Worm (Caenorhabditis elegans) whole organism, L2 larva: ENCODE data around the gene F31F4.11.

Experiments used
- ama-1 ChIP-seq: fragments of 150-350 bp; optimal IDR thresholded peaks from 2 replicates; lab custom pipeline; 2018; ENCODE audit warnings: inconsistent platforms
- lin-39 ChIP-seq: fragments of 150-350 bp; optimal IDR thresholded peaks from 2 replicates; lab custom pipeline; 2014; ENCODE audit warnings: missing biosample characterization, missing genetic modification reagents, missing genetic modification characterization
- lsy-2 ChIP-seq, 2 experiments: fragments of 150-350 bp in 1 of 2; sonication (generic microtip) in 1 of 2; optimal IDR thresholded peaks; 2 replicates each; lab custom pipeline; 2014 to 2017; ENCODE audit warnings: missing biosample characterization in 2 of 2, missing genetic modification characterization in 2 of 2
- mdl-1 ChIP-seq, 2 experiments: fragments of 150-350 bp in 1 of 2; sonication (generic microtip) in 1 of 2; optimal IDR thresholded peaks; 2 replicates each; lab custom pipeline; 2017; ENCODE audit warnings: missing biosample characterization in 2 of 2, missing genetic modification characterization in 2 of 2
- nhr-11 ChIP-seq: fragments of 150-350 bp; optimal IDR thresholded peaks from 2 replicates; lab custom pipeline; 2014; ENCODE audit warnings: missing biosample characterization, missing genetic modification characterization
- nhr-12 ChIP-seq: fragments of 150-350 bp; optimal IDR thresholded peaks from 2 replicates; lab custom pipeline; 2014; ENCODE audit warnings: missing biosample characterization, missing genetic modification characterization
- nhr-23 ChIP-seq: fragments of 150-350 bp; optimal IDR thresholded peaks from 2 replicates; lab custom pipeline; 2014; ENCODE audit warnings: missing biosample characterization, missing genetic modification reagents, missing genetic modification characterization
- nhr-6 ChIP-seq: fragments of 150-350 bp; optimal IDR thresholded peaks from 2 replicates; lab custom pipeline; 2014; ENCODE audit warnings: missing biosample characterization, missing genetic modification characterization
- skn-1 ChIP-seq: sonication (generic microtip); optimal IDR thresholded peaks from 2 replicates; lab custom pipeline; 2017; ENCODE audit warnings: missing biosample characterization, missing genetic modification characterization
- snpc-4 ChIP-seq: fragments of 150-350 bp; optimal IDR thresholded peaks from 2 replicates; lab custom pipeline; 2014; ENCODE audit warnings: missing biosample characterization, missing genetic modification characterization
- unc-62 ChIP-seq: fragments of 150-350 bp; optimal IDR thresholded peaks from 2 replicates; lab custom pipeline; 2014; ENCODE audit warnings: missing biosample characterization, missing genetic modification reagents, missing genetic modification characterization
- zag-1 ChIP-seq: fragments of 150-350 bp; optimal IDR thresholded peaks from 2 replicates; lab custom pipeline; 2014; ENCODE audit warnings: missing biosample characterization, missing genetic modification characterization
- ztf-11 ChIP-seq: sonication (generic microtip); optimal IDR thresholded peaks from 2 replicates; lab custom pipeline; 2017; ENCODE audit warnings: missing biosample characterization, missing genetic modification characterization
- ztf-4 ChIP-seq: fragments of 150-350 bp; optimal IDR thresholded peaks from 2 replicates; lab custom pipeline; 2014; ENCODE audit warnings: missing biosample characterization, missing genetic modification characterization

- TF ChIP-seq lin-39 (tag; lab: Kevin White, UChicago): no peak
- no peak for TF ChIP-seq ztf-4 (tag; lab: Kevin White, UChicago)
- TF ChIP-seq skn-1 (tag; lab: Kevin White, UChicago): no peak
- no peak for TF ChIP-seq unc-62 (GFP tag; lab: Kevin White, UChicago)
- TF ChIP-seq ztf-11 (tag; lab: Kevin White, UChicago): no peak
- no peak for TF ChIP-seq snpc-4 (tag; lab: Kevin White, UChicago)
- TF ChIP-seq zag-1 (tag; lab: Kevin White, UChicago): no peak
- no peak for TF ChIP-seq nhr-6 (tag; lab: Kevin White, UChicago)
- no peak for TF ChIP-seq nhr-11 (tag; lab: Kevin White, UChicago)
- no peak for TF ChIP-seq lsy-2 (tag; optimal IDR thresholded peaks at IDR 0.05; lab: Kevin White, UChicago)
- TF ChIP-seq nhr-12: no peak
- no peak for TF ChIP-seq nhr-23 (tag; lab: Kevin White, UChicago)
- no peak for TF ChIP-seq ama-1 (lab: Kevin White, UChicago)
- no peak for TF ChIP-seq mdl-1 (tag; optimal IDR thresholded peaks at IDR 0.05; lab: Kevin White, UChicago)
Observed at ce11 chrV:674213-674612, 10.0 kb upstream of the F31F4.11 start, which contains the start of gene sru-25.
